Worm (Caenorhabditis elegans) whole organism, early embryonic: ENCODE data around the gene fipr-16.

Source experiments
- F13C5.2 ChIP-seq: sonication (generic microtip); optimal IDR thresholded peaks from 2 replicates; lab custom pipeline; 2017; ENCODE audit warnings: mild to moderate bottlenecking, missing genetic modification characterization, inconsistent platforms, missing compliant biosample characterization
- aly-1 ChIP-seq: sonication (generic microtip); optimal IDR thresholded peaks from 2 replicates; lab custom pipeline; 2016; ENCODE audit warnings: missing genetic modification characterization, missing compliant biosample characterization
- ama-1 ChIP-seq: fragments of 150-350 bp; optimal IDR thresholded peaks from 2 replicates; lab custom pipeline; 2014
- ceh-13 ChIP-seq: fragments of 200-800 bp; sonication (Bioruptor generic); optimal IDR thresholded peaks from 2 replicates; lab custom pipeline; 2018; ENCODE audit warnings: mild to moderate bottlenecking, missing genetic modification characterization, missing compliant biosample characterization
- hmg-4 ChIP-seq: fragments of 200-800 bp; sonication (Bioruptor generic); optimal IDR thresholded peaks from 2 replicates; lab custom pipeline; 2018; ENCODE audit warnings: mild to moderate bottlenecking, missing genetic modification characterization, missing compliant biosample characterization
- pes-1 ChIP-seq: fragments of 200-800 bp; sonication (Bioruptor generic); IDR thresholded peaks from 2 replicates; pipeline ENCODE4 v1.3.6; 2022; ENCODE audit warnings: missing genetic modification reagents, missing genetic modification characterization, missing compliant biosample characterization
- scrt-1 ChIP-seq: fragments of 200-800 bp; sonication (Bioruptor generic); IDR thresholded peaks from 2 replicates; pipeline ENCODE4 v1.3.6; 2022; ENCODE audit warnings: missing genetic modification characterization, missing compliant biosample characterization
- tbx-11 ChIP-seq: fragments of 200-800 bp; sonication (Bioruptor generic); IDR thresholded peaks from 2 replicates; pipeline ENCODE4 v1.3.6; 2022; ENCODE audit warnings: missing genetic modification characterization, missing compliant biosample characterization
- tbx-37 ChIP-seq: fragments of 200-800 bp; sonication (Bioruptor generic); conservative IDR thresholded peaks from 2 replicates; pipeline ENCODE4 v1.3.6; 2022; ENCODE audit warnings: missing genetic modification reagents, missing genetic modification characterization, missing compliant biosample characterization

DNA sequence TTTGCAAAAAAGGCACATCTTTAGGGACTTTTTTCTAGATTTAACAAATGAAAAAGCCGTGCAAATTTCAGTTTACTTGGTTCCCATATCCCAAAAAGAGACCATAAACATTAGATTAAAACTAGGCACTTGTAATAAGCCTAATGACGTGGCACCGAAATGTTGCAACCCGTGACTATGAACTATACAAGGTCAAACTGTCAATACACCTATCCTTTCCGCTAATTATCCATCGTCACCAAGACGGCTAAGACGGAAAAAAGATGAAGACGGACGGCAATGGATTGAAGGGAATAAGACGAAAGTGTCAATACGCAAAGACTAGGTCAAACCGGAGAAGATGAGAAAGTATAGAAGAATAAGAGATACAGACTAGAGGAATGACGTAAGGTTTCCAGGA lies 8.2 kb upstream of the fipr-16 start:
- TF ChIP-seq ceh-13 (GFP tag; lab: Kevin White, UChicago) (no peak), scrt-1 (no peak), ama-1 (lab: Kevin White, UChicago) (no peak), tbx-37 (GFP tag; lab: Robert Waterston, UW) (no peak), aly-1 (no peak), tbx-11 (GFP tag; lab: Robert Waterston, UW) (no peak), hmg-4 (GFP tag; lab: Kevin White, UChicago) (no peak), F13C5.2 (tag; lab: Kevin White, UChicago) (no peak), pes-1 (GFP tag; lab: Robert Waterston, UW) (no peak)
